Fruit fly (Drosophila melanogaster): Measurements from ENCODE around the gene Rhau.

DNA sequence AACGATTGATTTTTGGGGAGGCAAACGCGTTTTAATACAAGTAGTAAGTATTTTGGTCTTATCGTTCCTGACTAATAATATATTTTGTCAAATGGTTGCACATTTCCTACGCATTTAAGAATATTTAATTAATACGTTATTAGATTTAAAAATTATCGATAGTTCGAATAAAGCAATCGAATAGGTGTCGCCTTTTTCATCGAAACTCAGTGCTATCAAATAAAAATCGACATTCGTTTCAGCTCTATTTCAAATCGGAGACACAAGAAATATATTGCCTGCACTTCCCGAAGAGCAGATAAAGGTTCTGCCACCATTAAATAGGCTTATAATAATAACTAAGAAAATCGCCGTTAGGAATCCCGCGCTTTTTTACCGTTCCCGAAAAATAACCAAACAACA lies 23.1 kb downstream of the Rhau start:
- TF ChIP-seq rn (GFP tag; IDR thresholded peaks at IDR 0.05) (no peak), Ets98B (GFP tag; IDR thresholded peaks at IDR 0.05) (no peak), CG4496 (GFP tag; IDR thresholded peaks at IDR 0.05) (no peak), CG34367 (tag; optimal IDR thresholded peaks at IDR 0.05) (no peak), EcR (GFP tag; optimal IDR thresholded peaks at IDR 0.05) (no peak), CG10348 (GFP tag; IDR thresholded peaks at IDR 0.05) (no peak), CG8159 (tag; optimal IDR thresholded peaks at IDR 0.05) (no peak)
